Worm (Caenorhabditis elegans): ENCODE data around the gene fahd-1.

- TF ChIP-seq ama-1 (optimal IDR thresholded peaks at IDR 0.05) (no peak), flt-1 (GFP tag; IDR thresholded peaks at IDR 0.05) (no peak), hmg-4 (GFP tag; optimal IDR thresholded peaks at IDR 0.05) (no peak), pes-1 (GFP tag; IDR thresholded peaks at IDR 0.05) (no peak), aly-1 (tag; optimal IDR thresholded peaks at IDR 0.05) (no peak), ceh-13 (GFP tag; optimal IDR thresholded peaks at IDR 0.05) (no peak), F13C5.2 (tag; optimal IDR thresholded peaks at IDR 0.05) (no peak), ceh-36 (tag; optimal IDR thresholded peaks at IDR 0.05) (no peak), sea-1 (GFP tag; conservative IDR thresholded peaks at IDR 0.05) (no peak), hmbx-1 (tag; optimal IDR thresholded peaks at IDR 0.05) (no peak), tbx-11 (GFP tag; IDR thresholded peaks at IDR 0.05) (no peak), tra-4 (tag; optimal IDR thresholded peaks at IDR 0.05) (no peak), ets-7 (tag; optimal IDR thresholded peaks at IDR 0.05) (no peak), tbx-37 (GFP tag; conservative IDR thresholded peaks at IDR 0.05) (no peak)
These were observed 48.5 kb upstream of the fahd-1 start, which contains the start of gene ZK652.8 for ce11 chrIII:7843536-7843935.
